Worm (Caenorhabditis elegans) whole organism, L1 larva: Measurements from ENCODE around the gene pes-23.

Experiments used
- blmp-1 ChIP-seq: fragments of 150-350 bp; optimal IDR thresholded peaks from 2 replicates; lab custom pipeline; 2014; ENCODE audit warnings: missing biosample characterization, missing genetic modification characterization
- ces-1 ChIP-seq: fragments of 150-350 bp; optimal IDR thresholded peaks from 2 replicates; lab custom pipeline; 2014; ENCODE audit warnings: missing biosample characterization, missing genetic modification reagents, missing genetic modification characterization
- fkh-10 ChIP-seq: sonication (generic microtip); optimal IDR thresholded peaks from 2 replicates; lab custom pipeline; 2017; ENCODE audit warnings: missing biosample characterization, missing genetic modification reagents, missing genetic modification characterization
- nhr-28 ChIP-seq: fragments of 150-350 bp; optimal IDR thresholded peaks from 2 replicates; lab custom pipeline; 2014; ENCODE audit warnings: missing biosample characterization, missing genetic modification characterization
- nhr-76 ChIP-seq: sonication (generic microtip); optimal IDR thresholded peaks from 2 replicates; lab custom pipeline; 2017; ENCODE audit warnings: missing biosample characterization, missing genetic modification characterization
- nhr-77 ChIP-seq: fragments of 150-350 bp; optimal IDR thresholded peaks from 2 replicates; lab custom pipeline; 2014; ENCODE audit warnings: missing biosample characterization, missing genetic modification characterization
- skn-1 ChIP-seq: fragments of 150-350 bp; optimal IDR thresholded peaks from 2 replicates; lab custom pipeline; 2014; ENCODE audit warnings: missing biosample characterization, missing genetic modification characterization
- unc-62 ChIP-seq: fragments of 150-350 bp; optimal IDR thresholded peaks from 2 replicates; lab custom pipeline; 2014; ENCODE audit warnings: missing biosample characterization, missing genetic modification reagents, missing genetic modification characterization

DNA sequence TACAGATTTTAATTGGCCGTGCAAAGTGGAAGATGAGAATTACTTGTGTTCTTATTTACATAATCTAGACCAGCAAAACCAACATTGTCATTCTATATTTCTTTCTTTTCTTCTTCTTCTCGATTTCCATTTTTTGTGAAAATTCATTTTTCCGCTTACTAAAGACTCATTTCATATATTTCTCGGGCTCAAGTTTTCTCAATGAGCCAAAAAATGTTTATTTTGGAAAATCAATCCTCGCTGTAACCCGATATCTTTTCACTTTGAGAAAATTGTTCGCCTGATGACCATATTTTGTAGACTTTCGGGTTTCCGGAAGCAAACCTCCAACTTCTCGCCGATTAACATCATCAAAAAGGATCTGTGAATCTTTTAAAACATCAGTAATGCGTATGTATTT, 12.8 kb downstream of the pes-23 start, which contains the start of gene nhx-4:
- TF ChIP-seq blmp-1 (tag; lab: Kevin White, UChicago) (no peak), nhr-76 (tag; lab: Kevin White, UChicago) (no peak), ces-1 (GFP tag; lab: Kevin White, UChicago) (no peak), nhr-77 (tag; lab: Kevin White, UChicago) (no peak), nhr-28 (tag; lab: Kevin White, UChicago) (no peak), fkh-10 (no peak), unc-62 (GFP tag; lab: Kevin White, UChicago) (no peak), skn-1 (no peak)
